Worm (Caenorhabditis elegans): ENCODE results near the gene erp-44.2.

DNA sequence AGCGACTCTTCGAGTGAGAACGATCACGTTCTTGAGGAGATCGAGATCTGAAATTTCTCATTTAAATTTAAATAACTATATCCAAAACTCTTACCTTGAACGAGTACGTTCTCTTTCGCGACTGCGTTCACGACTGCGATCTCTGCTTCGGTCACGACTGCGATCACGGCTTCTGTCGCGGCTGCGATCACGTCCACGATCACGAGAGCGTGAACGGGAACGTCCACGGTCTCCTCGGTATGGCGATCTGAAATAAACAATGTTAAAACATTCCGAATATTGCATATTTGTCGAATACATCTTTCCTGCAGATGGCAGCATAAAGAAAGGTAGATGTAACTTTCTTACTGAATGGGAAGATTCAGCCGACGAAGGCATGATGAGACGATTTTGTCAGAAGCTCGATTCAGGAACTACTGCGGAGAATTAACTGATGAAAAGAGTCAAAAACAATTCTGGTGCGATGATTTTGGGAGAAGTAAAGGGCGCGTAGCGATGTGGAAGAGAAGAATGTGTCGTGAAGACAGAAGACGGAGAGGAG is 44.3 kb downstream of the erp-44.2 start:
- TF ChIP-seq mep-1 (tag; optimal IDR thresholded peaks at IDR 0.05) = no peak
- no peak for TF ChIP-seq zip-8 (tag; optimal IDR thresholded peaks at IDR 0.05)
- no peak for TF ChIP-seq ces-1 (GFP tag; optimal IDR thresholded peaks at IDR 0.05)
- no peak for TF ChIP-seq unc-62 (GFP tag; optimal IDR thresholded peaks at IDR 0.05)
- no peak for TF ChIP-seq ztf-11 (tag; optimal IDR thresholded peaks at IDR 0.05)
- TF ChIP-seq pha-4 (tag; optimal IDR thresholded peaks at IDR 0.05) = no peak
- no peak for TF ChIP-seq elt-3 (tag; optimal IDR thresholded peaks at IDR 0.05)
- no peak for TF ChIP-seq snpc-4 (tag; optimal IDR thresholded peaks at IDR 0.05)
- TF ChIP-seq nhr-12 (tag; optimal IDR thresholded peaks at IDR 0.05) = no peak
- no peak for TF ChIP-seq ham-2 (GFP tag; optimal IDR thresholded peaks at IDR 0.05)
- TF ChIP-seq elt-1 (tag; optimal IDR thresholded peaks at IDR 0.05; ENCODE audit: borderline replicate concordance, insufficient read depth) = no peak
- TF ChIP-seq unc-39 (tag; optimal IDR thresholded peaks at IDR 0.05) = no peak

Data from whole organism, mixed stage, embryonic.